Worm (Caenorhabditis elegans) whole organism, early embryonic: Measurements from ENCODE around the gene srh-32.

Experiments used
- B0310.2 ChIP-seq: sonication (generic microtip); optimal IDR thresholded peaks from 2 replicates; lab custom pipeline; 2016; ENCODE audit warnings: mild to moderate bottlenecking, missing genetic modification characterization, missing compliant biosample characterization
- F13C5.2 ChIP-seq: sonication (generic microtip); optimal IDR thresholded peaks from 2 replicates; lab custom pipeline; 2017; ENCODE audit warnings: mild to moderate bottlenecking, missing genetic modification characterization, inconsistent platforms, missing compliant biosample characterization
- aly-1 ChIP-seq: sonication (generic microtip); optimal IDR thresholded peaks from 2 replicates; lab custom pipeline; 2016; ENCODE audit warnings: missing genetic modification characterization, missing compliant biosample characterization
- ama-1 ChIP-seq: fragments of 150-350 bp; optimal IDR thresholded peaks from 2 replicates; lab custom pipeline; 2014
- ceh-13 ChIP-seq: fragments of 200-800 bp; sonication (Bioruptor generic); optimal IDR thresholded peaks from 2 replicates; lab custom pipeline; 2018; ENCODE audit warnings: mild to moderate bottlenecking, missing genetic modification characterization, missing compliant biosample characterization
- ceh-36 ChIP-seq: sonication (generic microtip); optimal IDR thresholded peaks from 2 replicates; lab custom pipeline; 2016; ENCODE audit warnings: missing genetic modification characterization, inconsistent platforms, missing compliant biosample characterization
- ets-7 ChIP-seq: sonication (generic microtip); optimal IDR thresholded peaks from 2 replicates; lab custom pipeline; 2016; ENCODE audit warnings: missing genotype, missing genetic modification characterization, missing compliant biosample characterization
- flt-1 ChIP-seq: fragments of 200-800 bp; sonication (Bioruptor generic); IDR thresholded peaks from 2 replicates; pipeline ENCODE4 v1.3.6; 2022; ENCODE audit warnings: missing genetic modification characterization, missing compliant biosample characterization
- hmg-4 ChIP-seq: fragments of 200-800 bp; sonication (Bioruptor generic); optimal IDR thresholded peaks from 2 replicates; lab custom pipeline; 2018; ENCODE audit warnings: mild to moderate bottlenecking, missing genetic modification characterization, missing compliant biosample characterization
- hnd-1 ChIP-seq: sonication (generic microtip); optimal IDR thresholded peaks from 2 replicates; lab custom pipeline; 2016; ENCODE audit warnings: missing genetic modification characterization, missing compliant biosample characterization
- tbx-11 ChIP-seq: fragments of 200-800 bp; sonication (Bioruptor generic); IDR thresholded peaks from 2 replicates; pipeline ENCODE4 v1.3.6; 2022; ENCODE audit warnings: missing genetic modification characterization, missing compliant biosample characterization
- tbx-37 ChIP-seq: fragments of 200-800 bp; sonication (Bioruptor generic); conservative IDR thresholded peaks from 2 replicates; pipeline ENCODE4 v1.3.6; 2022; ENCODE audit warnings: missing genetic modification reagents, missing genetic modification characterization, missing compliant biosample characterization

- TF ChIP-seq aly-1 (tag; lab: Kevin White, UChicago) (no peak), F13C5.2 (tag; lab: Kevin White, UChicago) (no peak), ama-1 (lab: Kevin White, UChicago) (no peak), ceh-13 (GFP tag; lab: Kevin White, UChicago) (no peak), hmg-4 (GFP tag; lab: Kevin White, UChicago) (no peak), B0310.2 (tag; lab: Kevin White, UChicago) (no peak), ceh-36 (tag; lab: Kevin White, UChicago) (no peak), tbx-37 (GFP tag; lab: Robert Waterston, UW) (no peak), flt-1 (no peak), hnd-1 (tag; lab: Kevin White, UChicago) (no peak), ets-7 (tag; lab: Kevin White, UChicago) (no peak), tbx-11 (GFP tag; lab: Robert Waterston, UW) (no peak)
These were observed 13.3 kb downstream of the srh-32 start, which contains the start of gene twk-33 for ce11 chrV:17714330-17714729.
